Worm (Caenorhabditis elegans): ENCODE data around the gene F08F1.3.

Gene F08F1.3

ce11 chrX:8428319-8428888 is at the start of gene F08F1.3:
Gene F08F1.3 (plus strand): TSS chrX:8428838.
- TF ChIP-seq ets-4 (GFP tag; optimal IDR thresholded peaks at IDR 0.05) (no peak), nhr-80 (tag; optimal IDR thresholded peaks at IDR 0.05) (peak; percentile 52)

DNA sequence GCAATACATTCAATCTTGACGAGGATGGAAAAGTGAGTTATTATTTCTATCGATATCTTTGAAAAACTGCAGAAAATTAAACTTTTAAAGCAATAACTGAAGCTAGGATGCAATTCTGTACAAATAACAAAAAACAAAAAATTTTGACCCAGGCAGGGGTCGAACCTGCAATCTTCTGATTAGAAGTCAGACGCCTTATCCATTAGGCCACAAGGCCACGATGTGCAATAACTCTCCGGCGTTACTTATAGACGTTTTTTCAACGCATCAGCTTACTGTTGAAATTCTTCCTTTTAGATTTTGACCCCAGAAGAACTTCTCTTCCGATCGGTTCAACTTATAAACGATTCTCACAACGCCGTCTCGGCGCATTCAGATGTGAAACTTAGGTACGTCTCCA is 47.0 kb upstream of the F08F1.3 start:
- 0 out of 2 replicates have a peak, but pooled peaks have one; percentile 16 for TF ChIP-seq Y53G8AR.9 (GFP tag; conservative IDR thresholded peaks at IDR 0.05)
- no peak for TF ChIP-seq zim-3 (tag; optimal IDR thresholded peaks at IDR 0.05)
- peak; percentile 59 for TF ChIP-seq madf-10 (tag; optimal IDR thresholded peaks at IDR 0.05)
- TF ChIP-seq fkh-3 (tag; optimal IDR thresholded peaks at IDR 0.05): no peak
- peak; percentile 87 for TF ChIP-seq die-1 (tag; optimal IDR thresholded peaks at IDR 0.05)
- TF ChIP-seq chd-7 (tag; optimal IDR thresholded peaks at IDR 0.05): no peak
- 0 out of 2 replicates have a peak, but pooled peaks have one; percentile 30 for TF ChIP-seq F39B2.1 (GFP tag; IDR thresholded peaks at IDR 0.05)
- 0 out of 2 replicates have a peak, but pooled peaks have one; percentile 36 for TF ChIP-seq ceh-40 (GFP tag; IDR thresholded peaks at IDR 0.05)
- no peak for TF ChIP-seq gei-17 (GFP tag; optimal IDR thresholded peaks at IDR 0.05)
- peak; percentile 27; the same call in 1 of the 2 replicates for TF ChIP-seq attf-6 (GFP tag; IDR thresholded peaks at IDR 0.05)
- TF ChIP-seq him-1 (tag; optimal IDR thresholded peaks at IDR 0.05): peak; percentile 63
- peak; percentile 45; the same call in 1 of the 2 replicates for TF ChIP-seq ceh-100 (GFP tag; IDR thresholded peaks at IDR 0.05)
- TF ChIP-seq let-607 (tag; optimal IDR thresholded peaks at IDR 0.05): peak in 1 of 2 experiments; percentile 34
- no peak for TF ChIP-seq cebp-1 (GFP tag; IDR thresholded peaks at IDR 0.05)
- TF ChIP-seq cebp-1 (tag; optimal IDR thresholded peaks at IDR 0.05): peak; percentile 45
- peak; percentile 74 for TF ChIP-seq snpc-3.4 (tag; optimal IDR thresholded peaks at IDR 0.05)
- peak; percentile 28; the same call in 1 of the 2 replicates for TF ChIP-seq ekl-4 (GFP tag; IDR thresholded peaks at IDR 0.05)
- no peak for TF ChIP-seq egrh-3 (GFP tag; IDR thresholded peaks at IDR 0.05)
- TF ChIP-seq attf-3 (GFP tag; conservative IDR thresholded peaks at IDR 0.05): 0 out of 2 replicates have a peak, but pooled peaks have one; percentile 23
- peak; percentile 18 for TF ChIP-seq nhr-80 (tag; optimal IDR thresholded peaks at IDR 0.05)
- peak; percentile 89 for TF ChIP-seq B0261.1 (tag; optimal IDR thresholded peaks at IDR 0.05)
- TF ChIP-seq nfyb-1 (GFP tag; IDR thresholded peaks at IDR 0.05): 0 out of 2 replicates have a peak, but pooled peaks have one; percentile 43
- no peak for TF ChIP-seq K12H6.12 (tag; optimal IDR thresholded peaks at IDR 0.05)
- peak; percentile 50 for TF ChIP-seq mes-4 (tag; optimal IDR thresholded peaks at IDR 0.05)
- TF ChIP-seq lsy-27 (tag; optimal IDR thresholded peaks at IDR 0.05; ENCODE audit: borderline replicate concordance, insufficient read depth): no peak
- TF ChIP-seq snpc-1.1 (tag; optimal IDR thresholded peaks at IDR 0.05; ENCODE audit: insufficient read depth): no peak
- TF ChIP-seq attf-5 (GFP tag; optimal IDR thresholded peaks at IDR 0.05): peak; percentile 38
- no peak for TF ChIP-seq aptf-2 (GFP tag; conservative IDR thresholded peaks at IDR 0.05)
- TF ChIP-seq tbp1 (GFP tag; optimal IDR thresholded peaks at IDR 0.05): peak; percentile 95
- TF ChIP-seq madf-6 (GFP tag; IDR thresholded peaks at IDR 0.05): peak; percentile 49; the same call in 1 of the 2 replicates
- peak; percentile 86 for TF ChIP-seq rpc-1 (optimal IDR thresholded peaks at IDR 0.05)
- peak; percentile 96 for TF ChIP-seq rpc-1 (tag; optimal IDR thresholded peaks at IDR 0.05)
- peak; percentile 40 for TF ChIP-seq F23B12.7 (tag; optimal IDR thresholded peaks at IDR 0.05; ENCODE audit: insufficient read depth)
- TF ChIP-seq lin-40 (tag; optimal IDR thresholded peaks at IDR 0.05): no peak
- 0 out of 2 replicates have a peak, but pooled peaks have one; percentile 22 for TF ChIP-seq rcor-1 (GFP tag; IDR thresholded peaks at IDR 0.05)
- TF ChIP-seq pbrm-1 (GFP tag; IDR thresholded peaks at IDR 0.05): peak; percentile 89
- 0 out of 2 replicates have a peak, but pooled peaks have one; percentile 47 for TF ChIP-seq egl-44 (GFP tag; IDR thresholded peaks at IDR 0.05)
- TF ChIP-seq rec-8 (tag; optimal IDR thresholded peaks at IDR 0.05): peak; percentile 24 to 59
- TF ChIP-seq hlh-26 (GFP tag; conservative IDR thresholded peaks at IDR 0.05): no peak
- TF ChIP-seq hrde-1 (tag; optimal IDR thresholded peaks at IDR 0.05; ENCODE audit: borderline replicate concordance): peak; percentile 52
- TF ChIP-seq nhr-90 (tag; optimal IDR thresholded peaks at IDR 0.05): peak; percentile 80
- TF ChIP-seq tlf-1 (GFP tag; optimal IDR thresholded peaks at IDR 0.05): no peak
- peak; percentile 89 for TF ChIP-seq lin-26 (GFP tag; IDR thresholded peaks at IDR 0.05)
